Fruit fly (Drosophila melanogaster) whole organism, adult: Measurements from ENCODE around the gene CG9389.

Source experiments
- CG11617 ChIP-seq: fragments of 200-800 bp; sonication (Bioruptor generic); optimal IDR thresholded peaks from 2 replicates; lab custom pipeline; 2017; ENCODE audit warnings: mild to moderate bottlenecking, missing biosample characterization, missing genetic modification reagents, missing genetic modification characterization
- CG12768 ChIP-seq: fragments of 200-800 bp; sonication (Bioruptor generic); optimal IDR thresholded peaks from 2 replicates; lab custom pipeline; 2017; ENCODE audit warnings: missing biosample characterization, missing genetic modification characterization, mild to moderate bottlenecking, moderate library complexity, missing genetic modification reagents
- CG14711 ChIP-seq: fragments of 200-800 bp; sonication (Bioruptor generic); optimal IDR thresholded peaks from 2 replicates; lab custom pipeline; 2018; ENCODE audit warnings: missing biosample characterization, mild to moderate bottlenecking, missing genetic modification characterization, moderate library complexity
- CG1620 ChIP-seq: fragments of 200-800 bp; sonication (Bioruptor generic); optimal IDR thresholded peaks from 2 replicates; lab custom pipeline; 2016; ENCODE audit warnings: missing biosample characterization, missing genetic modification characterization
- CG33017 ChIP-seq: fragments of 200-800 bp; sonication (Bioruptor generic); optimal IDR thresholded peaks from 2 replicates; lab custom pipeline; 2018; ENCODE audit warnings: missing biosample characterization, mild to moderate bottlenecking, missing genetic modification characterization, moderate library complexity
- CG5204 ChIP-seq: fragments of 200-800 bp; sonication (Bioruptor generic); optimal IDR thresholded peaks from 2 replicates; lab custom pipeline; 2016; ENCODE audit warnings: missing biosample characterization, missing genetic modification characterization
- CG7045 ChIP-seq: fragments of 200-800 bp; sonication (Bioruptor generic); optimal IDR thresholded peaks from 2 replicates; lab custom pipeline; 2017; ENCODE audit warnings: missing biosample characterization, mild to moderate bottlenecking, missing genetic modification characterization
- CG7101 ChIP-seq: fragments of 200-800 bp; sonication (Bioruptor generic); optimal IDR thresholded peaks from 2 replicates; lab custom pipeline; 2018; ENCODE audit warnings: missing biosample characterization, mild to moderate bottlenecking, missing genetic modification characterization, moderate library complexity
- Clk ChIP-seq: fragments of 200-800 bp; sonication (Bioruptor generic); optimal IDR thresholded peaks from 2 replicates; lab custom pipeline; 2017; ENCODE audit warnings: missing biosample characterization, missing genetic modification characterization
- Crg-1 ChIP-seq: fragments of 200-800 bp; sonication (Bioruptor generic); optimal IDR thresholded peaks from 2 replicates; lab custom pipeline; 2016; ENCODE audit warnings: missing biosample characterization, missing genetic modification characterization
- Hr96 ChIP-seq: fragments of 200-800 bp; sonication (Bioruptor generic); optimal IDR thresholded peaks from 2 replicates; lab custom pipeline; 2016; ENCODE audit warnings: missing biosample characterization, missing genetic modification characterization
- Mnt ChIP-seq: fragments of 200-800 bp; sonication (Bioruptor generic); optimal IDR thresholded peaks from 2 replicates; lab custom pipeline; 2016; ENCODE audit warnings: missing biosample characterization, mild to moderate bottlenecking, missing genetic modification characterization
- bab1 ChIP-seq: fragments of 200-800 bp; sonication (Bioruptor generic); optimal IDR thresholded peaks from 3 replicates; lab custom pipeline; 2019; ENCODE audit warnings: missing biosample characterization, mild to moderate bottlenecking, missing genetic modification characterization, moderate library complexity
- cic ChIP-seq: fragments of 200-800 bp; sonication (Bioruptor generic); optimal IDR thresholded peaks from 2 replicates; lab custom pipeline; 2017; ENCODE audit warnings: missing biosample characterization, mild to moderate bottlenecking, missing genetic modification characterization, moderate library complexity
- cnc ChIP-seq, 2 experiments: fragments of >200 bp; optimal IDR thresholded peaks; 2 replicates each; lab custom pipeline; 2017
- kay ChIP-seq: fragments of 200-800 bp; sonication (Bioruptor generic); peaks from one replicate; lab custom pipeline; 2016; ENCODE audit warnings: missing biosample characterization, missing genetic modification characterization, borderline replicate concordance
- ovo ChIP-seq: fragments of 200-800 bp; sonication (Bioruptor generic); optimal IDR thresholded peaks from 2 replicates; lab custom pipeline; 2016; ENCODE audit warnings: missing biosample characterization, missing genetic modification characterization
- pad ChIP-seq: fragments of 200-800 bp; sonication (Bioruptor generic); optimal IDR thresholded peaks from 3 replicates; lab custom pipeline; 2017; ENCODE audit warnings: missing biosample characterization, missing genetic modification characterization, mild to moderate bottlenecking, moderate library complexity, missing genetic modification reagents
- tj ChIP-seq: fragments of 200-800 bp; sonication (Bioruptor generic); optimal IDR thresholded peaks from 3 replicates; lab custom pipeline; 2017; ENCODE audit warnings: missing biosample characterization, mild to moderate bottlenecking, missing genetic modification characterization, moderate library complexity
- toe ChIP-seq: fragments of 200-800 bp; sonication (Bioruptor generic); optimal IDR thresholded peaks from 2 replicates; lab custom pipeline; 2016; ENCODE audit warnings: missing biosample characterization, missing genetic modification characterization

Gene CG9389

dm6 chr3L:21298375-21298774, 28.0 kb upstream of the CG9389 start, which contains the start of gene CG43702:
CG43702 (plus strand) TSS chr3L:21298675.
- TF ChIP-seq CG7045 (no peak), CG14711 (tag; lab: Kevin White, UChicago) (no peak), Clk (GFP tag; lab: Kevin White, UChicago) (no peak), tj (GFP tag; lab: Kevin White, UChicago) (no peak), cnc (optimal IDR thresholded peaks at IDR 0.05; lab: Kevin White, UChicago) (no peak), CG33017 (tag; lab: Kevin White, UChicago) (no peak), cic (GFP tag; lab: Kevin White, UChicago) (no peak), Mnt (no peak), pad (GFP tag; lab: Kevin White, UChicago) (no peak), Hr96 (GFP tag; lab: Kevin White, UChicago) (no peak), kay (no peak), bab1 (GFP tag; lab: Kevin White, UChicago) (no peak), CG1620 (GFP tag; lab: Kevin White, UChicago) (no peak), ovo (GFP tag; lab: Kevin White, UChicago) (no peak), CG12768 (GFP tag; lab: Kevin White, UChicago) (no peak), toe (GFP tag; lab: Kevin White, UChicago) (no peak), Crg-1 (GFP tag; lab: Kevin White, UChicago) (no peak), CG5204 (GFP tag; lab: Kevin White, UChicago) (no peak)

DNA sequence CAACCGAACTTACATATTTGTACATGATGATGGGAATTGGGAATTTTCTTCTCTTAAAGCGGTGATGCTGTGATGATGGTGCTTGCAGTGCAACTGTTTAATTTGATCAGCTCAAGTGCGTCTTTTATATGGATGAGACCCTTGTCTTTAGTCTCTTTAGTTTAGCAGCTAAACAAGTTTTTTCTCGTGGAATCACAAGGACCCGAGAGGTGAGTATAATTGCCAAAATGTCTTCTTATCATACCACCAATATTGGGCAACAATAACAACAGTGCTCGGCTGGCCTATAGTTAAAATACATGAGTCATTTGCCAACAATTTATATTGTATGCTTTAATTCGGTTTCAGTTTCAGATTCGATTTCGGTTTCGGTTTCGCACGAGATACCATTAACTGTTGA, 27.3 kb upstream of the CG9389 start, which contains the start of gene Edg78E:
Gene Edg78E, minus strand, starts transcription at position 101 of the 400 bp plus-strand sequence.
- no peak for TF ChIP-seq CG14711 (tag; lab: Kevin White, UChicago)
- TF ChIP-seq CG5204 (GFP tag; lab: Kevin White, UChicago), result no peak
- no peak for TF ChIP-seq toe (GFP tag; lab: Kevin White, UChicago)
- TF ChIP-seq CG1620 (GFP tag; lab: Kevin White, UChicago), result no peak
- TF ChIP-seq Crg-1 (GFP tag; lab: Kevin White, UChicago), result no peak
- no peak for TF ChIP-seq Clk (GFP tag; lab: Kevin White, UChicago)
- no peak for TF ChIP-seq CG11617 (GFP tag; lab: Kevin White, UChicago)
- no peak for TF ChIP-seq CG7101 (tag; lab: Kevin White, UChicago)
- no peak for TF ChIP-seq CG12768 (GFP tag; lab: Kevin White, UChicago)
- TF ChIP-seq bab1 (GFP tag; lab: Kevin White, UChicago), result no peak
- no peak for TF ChIP-seq tj (GFP tag; lab: Kevin White, UChicago)
- TF ChIP-seq kay, result no peak
- no peak for TF ChIP-seq ovo (GFP tag; lab: Kevin White, UChicago)
- TF ChIP-seq Hr96 (GFP tag; lab: Kevin White, UChicago), result no peak
- no peak for TF ChIP-seq pad (GFP tag; lab: Kevin White, UChicago)

DNA sequence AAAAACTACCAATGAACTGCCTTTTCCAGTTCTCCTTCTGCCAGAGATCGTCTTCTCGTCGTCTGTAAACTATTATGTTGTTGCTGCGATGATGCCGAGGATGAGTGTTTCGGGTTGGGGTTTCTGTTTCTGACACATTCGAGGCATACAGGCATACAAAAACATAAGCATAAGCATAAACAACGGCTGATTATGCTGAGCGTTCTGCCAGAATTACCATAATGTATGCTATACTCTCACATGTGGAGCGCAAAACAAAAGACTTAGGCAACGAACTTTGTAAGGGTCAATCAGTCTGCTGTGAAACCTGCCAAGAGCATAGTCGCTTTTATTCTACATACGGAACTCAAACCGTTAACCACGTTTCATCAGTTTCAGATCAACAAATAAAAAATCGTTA, 23.8 kb upstream of the CG9389 start, which contains the start of gene Cpr78Cb:
Gene Cpr78Cb, plus strand, starts transcription at position 291 of the 400 bp plus-strand sequence.
- TF ChIP-seq CG1620 (GFP tag; lab: Kevin White, UChicago), result no peak
- TF ChIP-seq CG12768 (GFP tag; lab: Kevin White, UChicago), result no peak
- no peak for TF ChIP-seq CG7101 (tag; lab: Kevin White, UChicago)
- TF ChIP-seq Crg-1 (GFP tag; lab: Kevin White, UChicago), result no peak
- no peak for TF ChIP-seq pad (GFP tag; lab: Kevin White, UChicago)
- no peak for TF ChIP-seq CG33017 (tag; lab: Kevin White, UChicago)
- no peak for TF ChIP-seq Hr96 (GFP tag; lab: Kevin White, UChicago)
- no peak for TF ChIP-seq cnc (optimal IDR thresholded peaks at IDR 0.05; lab: Kevin White, UChicago)
- TF ChIP-seq kay, result no peak
- TF ChIP-seq ovo (GFP tag; lab: Kevin White, UChicago), result no peak
- no peak for TF ChIP-seq Clk (GFP tag; lab: Kevin White, UChicago)
- TF ChIP-seq CG14711 (tag; lab: Kevin White, UChicago), result no peak
- TF ChIP-seq cic (GFP tag; lab: Kevin White, UChicago), result no peak
- no peak for TF ChIP-seq bab1 (GFP tag; lab: Kevin White, UChicago)
- TF ChIP-seq CG5204 (GFP tag; lab: Kevin White, UChicago), result no peak
- no peak for TF ChIP-seq Mnt
- TF ChIP-seq CG11617 (GFP tag; lab: Kevin White, UChicago), result no peak
- TF ChIP-seq tj (GFP tag; lab: Kevin White, UChicago), result no peak
- no peak for TF ChIP-seq CG7045
- TF ChIP-seq toe (GFP tag; lab: Kevin White, UChicago), result no peak

dm6 chr3L:21292700-21293099, 22.3 kb upstream of the CG9389 start, which contains the start of gene Cpr78Ca:
Cpr78Ca (minus strand) TSS chr3L:21292800.
- no peak for TF ChIP-seq Crg-1 (GFP tag; lab: Kevin White, UChicago)
- no peak for TF ChIP-seq Mnt
- no peak for TF ChIP-seq CG7045
- TF ChIP-seq Clk (GFP tag; lab: Kevin White, UChicago), result no peak
- TF ChIP-seq CG14711 (tag; lab: Kevin White, UChicago), result no peak
- no peak for TF ChIP-seq cnc (optimal IDR thresholded peaks at IDR 0.05; lab: Kevin White, UChicago)
- no peak for TF ChIP-seq CG1620 (GFP tag; lab: Kevin White, UChicago)
- TF ChIP-seq tj (GFP tag; lab: Kevin White, UChicago), result no peak
- TF ChIP-seq bab1 (GFP tag; lab: Kevin White, UChicago), result no peak
- no peak for TF ChIP-seq CG12768 (GFP tag; lab: Kevin White, UChicago)
- no peak for TF ChIP-seq CG11617 (GFP tag; lab: Kevin White, UChicago)

DNA sequence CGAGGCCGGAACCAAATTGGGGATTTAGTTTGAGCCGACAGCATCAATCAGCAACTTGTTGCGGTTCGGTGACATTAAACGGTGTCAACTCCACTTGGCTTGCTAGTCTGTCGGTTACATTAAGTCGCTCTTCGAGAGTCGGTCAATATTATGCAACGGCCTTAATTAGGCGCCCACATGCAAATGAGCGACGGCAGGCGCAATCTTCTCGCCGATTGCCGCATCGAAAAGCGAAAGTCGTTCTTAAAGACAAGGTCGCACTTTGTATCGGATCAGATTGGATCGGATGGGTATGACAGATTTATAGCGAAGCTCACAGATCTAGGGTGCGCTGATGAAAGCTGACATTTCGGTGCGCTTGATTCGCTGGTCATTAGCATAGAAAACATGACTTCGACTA, 20.7 kb upstream of the CG9389 start:
- TF ChIP-seq CG11617 (GFP tag; lab: Kevin White, UChicago) (no peak), CG1620 (GFP tag; lab: Kevin White, UChicago) (no peak), CG33017 (tag; lab: Kevin White, UChicago) (no peak), cnc (optimal IDR thresholded peaks at IDR 0.05; lab: Kevin White, UChicago) (no peak), tj (GFP tag; lab: Kevin White, UChicago) (no peak), CG7101 (tag; lab: Kevin White, UChicago) (no peak), toe (GFP tag; lab: Kevin White, UChicago) (no peak), bab1 (GFP tag; lab: Kevin White, UChicago) (no peak), CG5204 (GFP tag; lab: Kevin White, UChicago) (no peak), CG12768 (GFP tag; lab: Kevin White, UChicago) (no peak), Mnt (no peak), Crg-1 (GFP tag; lab: Kevin White, UChicago) (no peak)
